Worm (Caenorhabditis elegans) whole organism, L3 larva: ENCODE measurements around the gene trf-1.

Experiments
- ama-1 ChIP-seq: fragments of 150-350 bp; optimal IDR thresholded peaks from 2 replicates; lab custom pipeline; 2018
- egl-27 ChIP-seq: sonication (generic microtip); optimal IDR thresholded peaks from 4 replicates; lab custom pipeline; 2017; ENCODE audit warnings: missing biosample characterization, missing genetic modification reagents, missing genetic modification characterization
- fkh-2 ChIP-seq: fragments of 150-350 bp; optimal IDR thresholded peaks from 2 replicates; lab custom pipeline; 2014; ENCODE audit warnings: missing biosample characterization, missing genetic modification reagents, missing genetic modification characterization
- nhr-12 ChIP-seq: fragments of 150-350 bp; optimal IDR thresholded peaks from 2 replicates; lab custom pipeline; 2014; ENCODE audit warnings: missing biosample characterization, missing genetic modification characterization
- pha-4 ChIP-seq: fragments of 150-350 bp; optimal IDR thresholded peaks from 2 replicates; lab custom pipeline; 2014; ENCODE audit warnings: missing biosample characterization, missing genetic modification reagents, missing genetic modification characterization
- skn-1 ChIP-seq: fragments of 150-350 bp; optimal IDR thresholded peaks from 2 replicates; lab custom pipeline; 2014; ENCODE audit warnings: missing biosample characterization, missing genetic modification characterization
- tbx-2 ChIP-seq: sonication (generic microtip); optimal IDR thresholded peaks from 2 replicates; lab custom pipeline; 2016; ENCODE audit warnings: mild to moderate bottlenecking, missing genetic modification characterization, missing compliant biosample characterization
- unc-39 ChIP-seq: sonication (generic microtip); optimal IDR thresholded peaks from 4 replicates; lab custom pipeline; 2017; ENCODE audit warnings: missing biosample characterization, missing genetic modification characterization
- unc-62 ChIP-seq: fragments of 150-350 bp; sonication (generic microtip); optimal IDR thresholded peaks from 4 replicates; lab custom pipeline; 2014; ENCODE audit warnings: missing biosample characterization, missing genetic modification reagents, missing genetic modification characterization

DNA sequence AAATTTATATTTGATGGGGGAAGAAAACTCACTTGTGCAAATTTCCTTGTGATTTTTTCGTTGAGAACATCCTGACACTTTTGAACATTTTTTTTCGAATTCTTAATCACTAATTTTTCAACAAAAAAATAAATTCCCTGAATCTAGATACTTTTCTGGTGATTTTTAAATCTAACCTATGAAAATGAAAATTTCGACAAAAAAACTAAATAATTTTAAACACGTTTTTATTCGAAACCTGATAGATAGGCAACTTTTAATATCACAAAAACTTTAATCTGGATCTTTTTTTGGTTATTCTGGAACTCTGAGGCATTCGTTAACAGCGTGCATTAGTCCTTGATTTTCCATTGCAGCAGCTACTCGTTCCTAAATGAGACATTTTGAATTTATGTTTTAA, 6.6 kb downstream of the trf-1 start, which contains the start of gene F45G2.9:
- TF ChIP-seq pha-4 (tag; lab: Kevin White, UChicago) (no peak), tbx-2 (tag; lab: Kevin White, UChicago) (no peak), unc-62 (GFP tag; lab: Kevin White, UChicago) (no peak), egl-27 (no peak), skn-1 (no peak), ama-1 (lab: Kevin White, UChicago) (no peak), nhr-12 (tag; lab: Kevin White, UChicago) (no peak), unc-39 (tag; lab: Kevin White, UChicago) (no peak), fkh-2 (tag; lab: Kevin White, UChicago) (no peak)
